Worm (Caenorhabditis elegans) whole organism, L4 larva: Measurements from ENCODE around the gene R03G8.6.

Experiments used
- F37D6.2 ChIP-seq: sonication (generic microtip); optimal IDR thresholded peaks from 2 replicates; lab custom pipeline; 2016; ENCODE audit warnings: mild to moderate bottlenecking, missing genetic modification characterization, missing compliant biosample characterization
- F49E8.2 ChIP-seq: sonication (generic microtip); optimal IDR thresholded peaks from 2 replicates; lab custom pipeline; 2016; ENCODE audit warnings: missing compliant biosample characterization, mild to moderate bottlenecking, missing genetic modification characterization, borderline replicate concordance
- Y75B8A.6 ChIP-seq: fragments of 200-800 bp; sonication (Bioruptor generic); IDR thresholded peaks from 2 replicates; pipeline ENCODE4 v1.3.6; 2022; ENCODE audit warnings: missing genetic modification reagents, missing genetic modification characterization, missing compliant biosample characterization
- ZK337.2 ChIP-seq: fragments of 200-800 bp; sonication (Bioruptor generic); IDR thresholded peaks from 2 replicates; pipeline ENCODE4 v1.3.6; 2022; ENCODE audit warnings: missing genetic modification reagents, missing genetic modification characterization, missing compliant biosample characterization
- aly-2 ChIP-seq: sonication (generic microtip); optimal IDR thresholded peaks from 2 replicates; lab custom pipeline; 2018; ENCODE audit warnings: missing biosample characterization, missing genetic modification characterization
- ama-1 ChIP-seq: fragments of 150-350 bp; optimal IDR thresholded peaks from 2 replicates; lab custom pipeline; 2014; ENCODE audit warnings: inconsistent platforms, mixed read lengths
- attf-4 ChIP-seq: sonication (generic microtip); optimal IDR thresholded peaks from 3 replicates; lab custom pipeline; 2017; ENCODE audit warnings: missing biosample characterization, missing genetic modification characterization
- ceh-20 ChIP-seq: fragments of 200-800 bp; sonication (Bioruptor generic); IDR thresholded peaks from 2 replicates; pipeline ENCODE4 v1.3.6; 2022; ENCODE audit warnings: missing genetic modification reagents, missing genetic modification characterization, missing compliant biosample characterization
- ceh-28 ChIP-seq: fragments of 150-350 bp; optimal IDR thresholded peaks from 2 replicates; lab custom pipeline; 2014; ENCODE audit warnings: missing biosample characterization, missing genetic modification reagents, missing genetic modification characterization
- ceh-44 ChIP-seq: fragments of 200-800 bp; sonication (Bioruptor generic); IDR thresholded peaks from 2 replicates; pipeline ENCODE4 v1.3.6; 2022; ENCODE audit warnings: missing genetic modification reagents, missing genetic modification characterization, missing compliant biosample characterization
- ceh-62 ChIP-seq: sonication (generic microtip); optimal IDR thresholded peaks from 2 replicates; lab custom pipeline; 2017; ENCODE audit warnings: missing biosample characterization, missing genetic modification characterization
- ctbp-1 ChIP-seq: fragments of 200-800 bp; sonication (Bioruptor generic); IDR thresholded peaks from 2 replicates; pipeline ENCODE4 v1.3.6; 2022; ENCODE audit warnings: missing genetic modification reagents, missing genetic modification characterization, missing compliant biosample characterization
- daf-16 ChIP-seq, 3 experiments: sonication (generic microtip); optimal IDR thresholded peaks; 2 replicates each; lab custom pipeline; 2016 to 2017; ENCODE audit warnings: missing genetic modification characterization in 3 of 3, missing genetic modification reagents in 3 of 3, mild to moderate bottlenecking in 2 of 3, missing compliant biosample characterization in 2 of 3, missing biosample characterization in 1 of 3, moderate library complexity in 1 of 3
- daf-8 ChIP-seq: fragments of 200-800 bp; sonication (Bioruptor generic); IDR thresholded peaks from 2 replicates; pipeline ENCODE4 v1.3.6; 2022; ENCODE audit warnings: missing genetic modification characterization, missing compliant biosample characterization
- dmd-9 ChIP-seq: fragments of 200-800 bp; sonication (Bioruptor generic); IDR thresholded peaks from 2 replicates; pipeline ENCODE4 v1.3.6; 2022; ENCODE audit warnings: missing genetic modification reagents, missing genetic modification characterization, missing compliant biosample characterization
- duxl-1 ChIP-seq: sonication (generic microtip); optimal IDR thresholded peaks from 2 replicates; lab custom pipeline; 2016; ENCODE audit warnings: mild to moderate bottlenecking, missing genetic modification characterization, moderate library complexity, missing compliant biosample characterization; ENCODE audit not compliant: poor library complexity
- egl-27 ChIP-seq: sonication (generic microtip); optimal IDR thresholded peaks from 3 replicates; lab custom pipeline; 2017; ENCODE audit warnings: missing biosample characterization, missing genetic modification reagents, missing genetic modification characterization
- egl-43 ChIP-seq: fragments of 200-800 bp; sonication (Bioruptor generic); IDR thresholded peaks from 2 replicates; pipeline ENCODE4 v1.3.6; 2022; ENCODE audit warnings: missing genetic modification reagents, missing genetic modification characterization, missing compliant biosample characterization
- fos-1 ChIP-seq: fragments of 150-350 bp; optimal IDR thresholded peaks from 2 replicates; lab custom pipeline; 2014; ENCODE audit warnings: missing biosample characterization, missing genetic modification characterization
- gei-8 ChIP-seq: fragments of 200-800 bp; sonication (Bioruptor generic); optimal IDR thresholded peaks from 2 replicates; lab custom pipeline; 2018; ENCODE audit warnings: mild to moderate bottlenecking, missing genetic modification characterization, missing compliant biosample characterization
- hif-1 ChIP-seq, 2 experiments: sonication (generic microtip); optimal IDR thresholded peaks; 2 replicates each; lab custom pipeline; 2016 to 2017; ENCODE audit warnings: missing compliant biosample characterization in 2 of 2, missing genetic modification characterization in 2 of 2, missing genetic modification reagents in 2 of 2, missing genotype in 2 of 2, mild to moderate bottlenecking in 1 of 2
- hlh-11 ChIP-seq: fragments of 200-800 bp; sonication (Bioruptor generic); optimal IDR thresholded peaks from 2 replicates; lab custom pipeline; 2018; ENCODE audit warnings: mild to moderate bottlenecking, missing genetic modification characterization, missing compliant biosample characterization
- hlh-30 ChIP-seq: sonication (generic microtip); optimal IDR thresholded peaks from 2 replicates; lab custom pipeline; 2017; ENCODE audit warnings: antibody characterized with exemption, mild to moderate bottlenecking, missing genetic modification characterization, missing compliant biosample characterization; ENCODE audit not compliant: insufficient read depth
- lin-1 ChIP-seq: fragments of 200-800 bp; sonication (Bioruptor generic); IDR thresholded peaks from 2 replicates; pipeline ENCODE4 v1.3.6; 2022; ENCODE audit warnings: missing genetic modification reagents, missing genetic modification characterization, missing compliant biosample characterization
- madf-9 ChIP-seq: fragments of 200-800 bp; sonication (Bioruptor generic); conservative IDR thresholded peaks from 2 replicates; pipeline ENCODE4 v1.3.6; 2022; ENCODE audit warnings: missing genetic modification reagents, missing genetic modification characterization, missing compliant biosample characterization
- mdl-1 ChIP-seq, 2 experiments: fragments of 150-350 bp in 1 of 2; sonication (generic microtip) in 1 of 2; optimal IDR thresholded peaks; 2 replicates each; lab custom pipeline; 2014 to 2017; ENCODE audit warnings: missing biosample characterization in 2 of 2, missing genetic modification characterization in 2 of 2
- mdt-29 ChIP-seq: fragments of 200-800 bp; sonication (Bioruptor generic); IDR thresholded peaks from 2 replicates; pipeline ENCODE4 v1.3.6; 2022; ENCODE audit warnings: missing genetic modification reagents, missing genetic modification characterization, missing compliant biosample characterization
- mep-1 ChIP-seq: fragments of 150-350 bp; sonication (generic microtip); optimal IDR thresholded peaks from 3 replicates; lab custom pipeline; 2014; ENCODE audit warnings: missing biosample characterization, missing genetic modification characterization
- mxl-3 ChIP-seq: fragments of 200-800 bp; sonication (Bioruptor generic); optimal IDR thresholded peaks from 2 replicates; lab custom pipeline; 2018; ENCODE audit warnings: mild to moderate bottlenecking, missing genetic modification characterization, missing compliant biosample characterization
- nhr-102 ChIP-seq: sonication (generic microtip); optimal IDR thresholded peaks from 2 replicates; lab custom pipeline; 2016; ENCODE audit warnings: mild to moderate bottlenecking, missing genetic modification characterization, moderate library complexity, missing compliant biosample characterization
- nhr-11 ChIP-seq: fragments of 150-350 bp; optimal IDR thresholded peaks from 2 replicates; lab custom pipeline; 2014; ENCODE audit warnings: missing biosample characterization, missing genetic modification characterization
- nhr-41 ChIP-seq: fragments of 200-800 bp; sonication (Bioruptor generic); IDR thresholded peaks from 2 replicates; pipeline ENCODE4 v1.3.6; 2022; ENCODE audit warnings: missing genetic modification reagents, missing genetic modification characterization, missing compliant biosample characterization
- nhr-48 ChIP-seq: sonication (generic microtip); optimal IDR thresholded peaks from 2 replicates; lab custom pipeline; 2016; ENCODE audit warnings: mild to moderate bottlenecking, missing genetic modification characterization, missing compliant biosample characterization
- nhr-76 ChIP-seq: fragments of 150-350 bp; optimal IDR thresholded peaks from 2 replicates; lab custom pipeline; 2014; ENCODE audit warnings: missing biosample characterization, missing genetic modification characterization
- nhr-77 ChIP-seq: fragments of 150-350 bp; optimal IDR thresholded peaks from 2 replicates; lab custom pipeline; 2014; ENCODE audit warnings: missing biosample characterization, missing genetic modification characterization
- pha-4 ChIP-seq, 2 experiments: fragments of 150-350 bp in 1 of 2; fragments of 200-800 bp in 1 of 2; sonication (Bioruptor generic) in 1 of 2; IDR thresholded peaks in 1 of 2; optimal IDR thresholded peaks in 1 of 2; 2 replicates each; pipeline versions ENCODE4 v1.3.6 to Lab custom; 2014 to 2022; ENCODE audit warnings: missing genetic modification characterization in 2 of 2, missing genetic modification reagents in 2 of 2, missing biosample characterization in 1 of 2, missing compliant biosample characterization in 1 of 2
- php-3 ChIP-seq: fragments of 200-800 bp; sonication (Bioruptor generic); IDR thresholded peaks from 2 replicates; pipeline ENCODE4 v1.3.6; 2022; ENCODE audit warnings: missing genetic modification reagents, missing genetic modification characterization, missing compliant biosample characterization
- pqm-1 ChIP-seq: sonication (generic microtip); optimal IDR thresholded peaks from 2 replicates; lab custom pipeline; 2017; ENCODE audit warnings: missing biosample characterization, missing genetic modification characterization
- rbr-2 ChIP-seq: sonication (generic microtip); optimal IDR thresholded peaks from 2 replicates; lab custom pipeline; 2016; ENCODE audit warnings: missing genotype, missing genetic modification characterization, missing compliant biosample characterization
- sdz-12 ChIP-seq: fragments of 200-800 bp; sonication (Bioruptor generic); optimal IDR thresholded peaks from 2 replicates; lab custom pipeline; 2018; ENCODE audit warnings: mild to moderate bottlenecking, missing genetic modification characterization, missing compliant biosample characterization
- skn-1 ChIP-seq: fragments of 150-350 bp; optimal IDR thresholded peaks from 2 replicates; lab custom pipeline; 2014; ENCODE audit warnings: missing biosample characterization, missing genetic modification characterization
- snpc-1.2 ChIP-seq: fragments of 200-800 bp; sonication (Bioruptor generic); IDR thresholded peaks from 2 replicates; pipeline ENCODE4 v1.3.6; 2022; ENCODE audit warnings: missing genetic modification reagents, missing genetic modification characterization, missing compliant biosample characterization
- snpc-4 ChIP-seq: fragments of 150-350 bp; optimal IDR thresholded peaks from 2 replicates; lab custom pipeline; 2014; ENCODE audit warnings: missing biosample characterization, missing genetic modification characterization
- spr-1 ChIP-seq: sonication (generic microtip); optimal IDR thresholded peaks from 2 replicates; lab custom pipeline; 2016; ENCODE audit warnings: mild to moderate bottlenecking, missing genetic modification characterization, missing compliant biosample characterization
- tag-97 ChIP-seq: fragments of 200-800 bp; sonication (Bioruptor generic); IDR thresholded peaks from 2 replicates; pipeline ENCODE4 v1.3.6; 2022; ENCODE audit warnings: missing genetic modification characterization, missing compliant biosample characterization
- unc-130 ChIP-seq: sonication (generic microtip); optimal IDR thresholded peaks from 2 replicates; lab custom pipeline; 2016; ENCODE audit warnings: missing genetic modification reagents, missing genetic modification characterization, missing compliant biosample characterization
- unc-39 ChIP-seq: sonication (generic microtip); optimal IDR thresholded peaks from 2 replicates; lab custom pipeline; 2017; ENCODE audit warnings: missing biosample characterization, missing genetic modification characterization
- vab-7 ChIP-seq: fragments of 200-800 bp; sonication (Bioruptor generic); IDR thresholded peaks from 2 replicates; pipeline ENCODE4 v1.3.6; 2022; ENCODE audit warnings: missing genetic modification reagents, missing genetic modification characterization, missing compliant biosample characterization
- zfp-3 ChIP-seq: fragments of 200-800 bp; sonication (Bioruptor generic); conservative IDR thresholded peaks from 2 replicates; pipeline ENCODE4 v1.3.6; 2022; ENCODE audit warnings: missing genetic modification reagents, missing genetic modification characterization, missing compliant biosample characterization
- zip-11 ChIP-seq: fragments of 200-800 bp; sonication (Bioruptor generic); IDR thresholded peaks from 2 replicates; pipeline ENCODE4 v1.3.6; 2022; ENCODE audit warnings: missing genetic modification characterization, missing compliant biosample characterization
- ztf-11 ChIP-seq: fragments of 150-350 bp; optimal IDR thresholded peaks from 2 replicates; lab custom pipeline; 2014; ENCODE audit warnings: missing biosample characterization, missing genetic modification characterization

R03G8.6 gene

ce11 chrX:13104966-13105365 is 4.7 kb upstream of the R03G8.6 start, which contains the start of gene F17H10.1:
TSS of gene F17H10.1 (plus strand) at chrX:13105241.
- TF ChIP-seq nhr-11 (peak; percentile 84), ceh-62 (no peak), fos-1 (tag; lab: Kevin White, UChicago) (no peak), ceh-44 (no peak), skn-1 (tag; lab: Kevin White, UChicago) (no peak), daf-8 (GFP tag; lab: Robert Waterston, UW) (no peak), egl-43 (GFP tag; lab: Robert Waterston, UW) (no peak), mdl-1 (tag; optimal IDR thresholded peaks at IDR 0.05; lab: Kevin White, UChicago) (peak; percentile 96 to 99), aly-2 (no peak), Y75B8A.6 (no peak), lin-1 (GFP tag; lab: Robert Waterston, UW) (peak; percentile 90), snpc-1.2 (GFP tag; lab: Robert Waterston, UW) (no peak), sdz-12 (GFP tag; lab: Kevin White, UChicago) (no peak), nhr-48 (tag; lab: Kevin White, UChicago) (peak; percentile 92), tag-97 (GFP tag; lab: Robert Waterston, UW) (no peak), gei-8 (GFP tag; lab: Kevin White, UChicago) (peak; percentile 57), mxl-3 (GFP tag; lab: Kevin White, UChicago) (peak; percentile 96), duxl-1 (tag; lab: Kevin White, UChicago) (no peak), zfp-3 (peak; percentile 91), ama-1 (no peak), nhr-76 (tag; lab: Kevin White, UChicago) (no peak), zip-11 (GFP tag; lab: Robert Waterston, UW) (no peak), unc-130 (GFP tag; lab: Kevin White, UChicago) (no peak), mdt-29 (peak; percentile 99), egl-27 (no peak), attf-4 (tag; lab: Kevin White, UChicago) (no peak), unc-39 (tag; lab: Kevin White, UChicago) (no peak), hlh-11 (tag; lab: Kevin White, UChicago) (peak; percentile 97), snpc-4 (no peak), hif-1 (tag; optimal IDR thresholded peaks at IDR 0.05; lab: Kevin White, UChicago) (peak; percentile 77 to 98), ZK337.2 (GFP tag; lab: Robert Waterston, UW) (no peak), mep-1 (tag; lab: Kevin White, UChicago) (no peak), pha-4 (GFP tag; IDR thresholded peaks at IDR 0.05; lab: Robert Waterston, UW) (no peak), pha-4 (tag; optimal IDR thresholded peaks at IDR 0.05; lab: Kevin White, UChicago) (no peak), nhr-41 (GFP tag; lab: Robert Waterston, UW) (peak; percentile 82), ctbp-1 (GFP tag; lab: Robert Waterston, UW) (peak; percentile 46; the same call in 1 of the 2 replicates), vab-7 (GFP tag; lab: Robert Waterston, UW) (no peak), daf-16 (GFP tag; optimal IDR thresholded peaks at IDR 0.05; lab: Kevin White, UChicago) (peak; percentile 62 to 84), daf-16 (tag; optimal IDR thresholded peaks at IDR 0.05; lab: Kevin White, UChicago) (peak; percentile 92), rbr-2 (tag; lab: Kevin White, UChicago) (peak; percentile 52), F37D6.2 (no peak), php-3 (GFP tag; lab: Robert Waterston, UW) (peak; percentile 82), dmd-9 (GFP tag; lab: Robert Waterston, UW) (peak; percentile 85), hlh-30 (tag; lab: Kevin White, UChicago) (peak; percentile 100), spr-1 (tag; lab: Kevin White, UChicago) (peak; percentile 48), nhr-102 (tag; lab: Kevin White, UChicago) (peak; percentile 73), ztf-11 (tag; lab: Kevin White, UChicago) (no peak), pqm-1 (tag; lab: Kevin White, UChicago) (peak; percentile 20), ceh-20 (GFP tag; lab: Robert Waterston, UW) (peak; percentile 80), F49E8.2 (tag; lab: Kevin White, UChicago) (no peak), madf-9 (GFP tag; lab: Robert Waterston, UW) (peak; percentile 65; the same call in 1 of the 2 replicates), ceh-28 (tag; lab: Kevin White, UChicago) (no peak), nhr-77 (peak; percentile 84)
